Fruit fly (Drosophila melanogaster) whole organism, pupa: ENCODE data around the gene CG6333.

ENCODE experiments used
- CG10348 ChIP-seq: fragments of 200-800 bp; sonication (Bioruptor generic); IDR thresholded peaks from 2 replicates; pipeline ENCODE4 v1.3.6; 2022; ENCODE audit warnings: missing biosample characterization, missing genetic modification characterization
- CG13204 ChIP-seq: fragments of 200-800 bp; sonication (Bioruptor generic); optimal IDR thresholded peaks from 2 replicates; lab custom pipeline; 2018; ENCODE audit warnings: missing biosample characterization, mild to moderate bottlenecking, missing genetic modification characterization, moderate library complexity
- CG14655 ChIP-seq: fragments of 200-800 bp; sonication (Bioruptor generic); optimal IDR thresholded peaks from 3 replicates; lab custom pipeline; 2017; ENCODE audit warnings: mild to moderate bottlenecking, missing biosample characterization, missing genetic modification reagents, missing genetic modification characterization
- CG17806 ChIP-seq: fragments of 200-800 bp; sonication (Bioruptor generic); optimal IDR thresholded peaks from 2 replicates; lab custom pipeline; 2018; ENCODE audit warnings: missing biosample characterization, mild to moderate bottlenecking, missing genetic modification characterization, moderate library complexity
- CG34367 ChIP-seq: fragments of 200-800 bp; sonication (Bioruptor generic); optimal IDR thresholded peaks from 2 replicates; lab custom pipeline; 2018; ENCODE audit warnings: missing biosample characterization, mild to moderate bottlenecking, missing genetic modification characterization
- CG4496 ChIP-seq: fragments of 200-800 bp; sonication (Bioruptor generic); IDR thresholded peaks from 3 replicates; pipeline ENCODE4 v1.3.6; 2022; ENCODE audit warnings: missing biosample characterization, missing genetic modification characterization
- CG8159 ChIP-seq: fragments of 200-800 bp; sonication (Bioruptor generic); optimal IDR thresholded peaks from 3 replicates; lab custom pipeline; 2018; ENCODE audit warnings: missing biosample characterization, mild to moderate bottlenecking, missing genetic modification characterization, moderate library complexity
- CG9948 ChIP-seq: fragments of 200-800 bp; sonication (Bioruptor generic); optimal IDR thresholded peaks from 2 replicates; lab custom pipeline; 2018; ENCODE audit warnings: missing biosample characterization, mild to moderate bottlenecking, missing genetic modification characterization, moderate library complexity
- D1 ChIP-seq: fragments of 200-800 bp; sonication (Bioruptor generic); optimal IDR thresholded peaks from 2 replicates; lab custom pipeline; 2018; ENCODE audit warnings: missing biosample characterization, mild to moderate bottlenecking, missing genetic modification characterization, moderate library complexity
- Pif1A ChIP-seq: fragments of 200-800 bp; sonication (Bioruptor generic); optimal IDR thresholded peaks from 3 replicates; lab custom pipeline; 2016; ENCODE audit warnings: missing biosample characterization, missing genetic modification characterization
- Pif1B ChIP-seq: fragments of 200-800 bp; sonication (Bioruptor generic); optimal IDR thresholded peaks from 3 replicates; lab custom pipeline; 2016; ENCODE audit warnings: missing biosample characterization, missing genetic modification characterization
- Snoo ChIP-seq: fragments of 200-800 bp; sonication (Bioruptor generic); optimal IDR thresholded peaks from 3 replicates; lab custom pipeline; 2017; ENCODE audit warnings: missing biosample characterization, mild to moderate bottlenecking, missing genetic modification characterization, inconsistent platforms
- gl ChIP-seq: fragments of 200-800 bp; sonication (Bioruptor generic); optimal IDR thresholded peaks from 2 replicates; lab custom pipeline; 2018; ENCODE audit warnings: missing biosample characterization, mild to moderate bottlenecking, missing genetic modification characterization

- TF ChIP-seq CG4496 (peak; percentile 61; the same call in 2 of the 3 replicates), CG10348 (GFP tag; lab: Robert Waterston, UW) (no peak), Pif1A (peak; percentile 67), gl (tag; lab: Kevin White, UChicago) (peak; percentile 13), D1 (tag; lab: Kevin White, UChicago) (no peak), CG17806 (peak; percentile 64), CG13204 (peak; percentile 58), Pif1B (GFP tag; lab: Kevin White, UChicago) (peak; percentile 40), CG9948 (tag; lab: Kevin White, UChicago) (peak; percentile 60), CG14655 (GFP tag; lab: Kevin White, UChicago) (peak; percentile 58), CG8159 (tag; lab: Kevin White, UChicago) (peak; percentile 78), Snoo (tag; lab: Kevin White, UChicago) (peak; percentile 68), CG34367 (tag; lab: Kevin White, UChicago) (peak; percentile 51)
These were observed 9.4 kb upstream of the CG6333 start for dm6 chr3L:17495266-17495961.
